Fruit fly (Drosophila melanogaster): ENCODE results near the gene CG17078.
A peak's percentile ranks its signal among the peaks of the same experiment; 100 is the strongest.

CG17078 gene

DNA sequence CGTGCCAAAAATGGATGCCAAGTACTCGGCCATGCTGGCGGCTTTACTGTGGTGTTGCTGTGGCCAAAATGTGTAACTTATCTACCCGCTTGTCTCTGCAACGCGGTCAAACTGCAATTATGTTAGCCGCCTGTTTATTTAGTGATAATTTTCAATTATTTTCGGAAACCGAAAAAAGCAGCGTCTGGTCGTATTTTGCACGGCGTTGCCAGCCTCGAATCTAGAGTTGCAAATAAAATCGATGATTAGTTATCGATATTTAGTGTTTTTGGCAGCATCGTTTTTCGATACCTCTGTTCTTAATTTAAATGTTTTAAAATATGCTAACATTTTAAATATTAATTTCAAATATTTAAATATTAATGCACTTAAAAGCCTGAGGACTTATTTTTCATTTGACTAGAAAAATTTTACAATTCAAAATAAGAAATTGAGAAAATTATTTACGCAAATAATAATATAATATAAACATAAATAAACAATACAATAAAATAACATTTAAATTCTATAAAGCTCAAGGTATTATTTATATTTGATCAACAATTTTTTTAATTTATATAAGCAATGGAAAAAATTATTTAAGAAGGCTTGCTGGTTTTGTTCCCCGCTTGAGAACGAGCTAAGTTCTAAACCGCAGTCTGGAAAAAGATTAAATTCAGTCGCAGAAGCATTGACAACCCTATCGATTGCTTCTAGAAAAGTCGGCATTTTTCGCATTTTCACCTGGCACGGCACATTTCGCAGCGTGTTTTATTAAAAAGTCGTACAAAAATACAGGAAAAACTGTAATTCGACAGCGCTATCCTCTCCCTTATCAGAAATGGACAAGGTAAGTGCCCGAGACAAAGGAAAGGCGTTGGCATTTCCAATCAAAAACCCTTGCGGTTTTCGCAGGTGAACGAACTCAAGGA, 16.7 kb upstream of the CG17078 start, which contains the start of the genes U2af38 and Stip1 (continued):
- TF ChIP-seq CG9797 (GFP tag; optimal IDR thresholded peaks at IDR 0.05): peak; percentile 38
- TF ChIP-seq h (optimal IDR thresholded peaks at IDR 0.05): no peak
- TF ChIP-seq Poxn (GFP tag; IDR thresholded peaks at IDR 0.05): no peak
- peak; percentile 55 for TF ChIP-seq CG17829 (tag; optimal IDR thresholded peaks at IDR 0.05)
- no peak for TF ChIP-seq Nf-YA (GFP tag; IDR thresholded peaks at IDR 0.05)
- peak; percentile 76 for TF ChIP-seq pita (GFP tag; optimal IDR thresholded peaks at IDR 0.05)
- TF ChIP-seq nom (GFP tag; optimal IDR thresholded peaks at IDR 0.05): peak; percentile 26
- TF ChIP-seq unc-4 (GFP tag; IDR thresholded peaks at IDR 0.05; ENCODE audit: partially characterized antibody): peak; percentile 76
- TF ChIP-seq CG3995 (GFP tag; optimal IDR thresholded peaks at IDR 0.05): no peak
- peak; percentile 2 for TF ChIP-seq CG8290 (GFP tag; optimal IDR thresholded peaks at IDR 0.05)
- peak in 1 of 2 experiments; percentile 20 for TF ChIP-seq CG8290 (tag; optimal IDR thresholded peaks at IDR 0.05)

- no peak for TF ChIP-seq al (GFP tag; IDR thresholded peaks at IDR 0.05)
- TF ChIP-seq bbx (GFP tag; IDR thresholded peaks at IDR 0.05; ENCODE audit: partially characterized antibody): 0 out of 2 replicates have a peak, but pooled peaks have one; percentile 38
- TF ChIP-seq CG15514 (GFP tag; optimal IDR thresholded peaks at IDR 0.05): peak; percentile 63
- peak; percentile 65; the same call in 1 of the 3 replicates for TF ChIP-seq CG34422 (GFP tag; IDR thresholded peaks at IDR 0.05)
- peak; percentile 27 for TF ChIP-seq HmgZ (tag; optimal IDR thresholded peaks at IDR 0.05)
- TF ChIP-seq Hmx (GFP tag; optimal IDR thresholded peaks at IDR 0.05): no peak
- peak in 1 of 2 experiments; percentile 82 for TF ChIP-seq crp (GFP tag; optimal IDR thresholded peaks at IDR 0.05)
- TF ChIP-seq CG2116 (GFP tag; optimal IDR thresholded peaks at IDR 0.05): peak; percentile 32
- no peak for TF ChIP-seq CG12104 (GFP tag; optimal IDR thresholded peaks at IDR 0.05)
- TF ChIP-seq E2f2 (GFP tag; IDR thresholded peaks at IDR 0.05): peak; percentile 91
- no peak for TF ChIP-seq Ets65A (GFP tag)
- peak; percentile 63 for TF ChIP-seq pzg (GFP tag; optimal IDR thresholded peaks at IDR 0.05)
- TF ChIP-seq Hand (GFP tag; optimal IDR thresholded peaks at IDR 0.05): no peak
- peak; percentile 44 for TF ChIP-seq CTCF (GFP tag; optimal IDR thresholded peaks at IDR 0.05)
- TF ChIP-seq Dll (GFP tag; IDR thresholded peaks at IDR 0.05; ENCODE audit: partially characterized antibody): peak; percentile 53; the same call in 1 of the 4 replicates
- peak; percentile 45 for TF ChIP-seq CG1603 (tag; optimal IDR thresholded peaks at IDR 0.05)
- TF ChIP-seq MESR4 (GFP tag; optimal IDR thresholded peaks at IDR 0.05): peak; percentile 41
- TF ChIP-seq bigmax (GFP tag; optimal IDR thresholded peaks at IDR 0.05): peak; percentile 94
- TF ChIP-seq chif (GFP tag; optimal IDR thresholded peaks at IDR 0.05): no peak
- TF ChIP-seq MBD-R2 (GFP tag; IDR thresholded peaks at IDR 0.05): peak; percentile 75
- TF ChIP-seq CG10366 (GFP tag; IDR thresholded peaks at IDR 0.05): no peak
- TF ChIP-seq CG9797 (GFP tag; optimal IDR thresholded peaks at IDR 0.05): peak; percentile 62
- TF ChIP-seq Med (GFP tag): peak; percentile 66
- TF ChIP-seq Pdp1 (GFP tag; optimal IDR thresholded peaks at IDR 0.05): peak in 1 of 2 experiments; percentile 97
- peak; percentile 76 for TF ChIP-seq gfzf (GFP tag; optimal IDR thresholded peaks at IDR 0.05)
- peak; percentile 10 for TF ChIP-seq BEAF-32 (GFP tag; optimal IDR thresholded peaks at IDR 0.05)
- TF ChIP-seq Myb (GFP tag; optimal IDR thresholded peaks at IDR 0.05): peak; percentile 13
- no peak for TF ChIP-seq CG1792 (GFP tag; optimal IDR thresholded peaks at IDR 0.05)
- peak; percentile 7 for TF ChIP-seq Sry-δ (GFP tag; optimal IDR thresholded peaks at IDR 0.05)
- peak; percentile 90 for TF ChIP-seq Dp (GFP tag; optimal IDR thresholded peaks at IDR 0.05)
Measured at dm6 chr2L:292301-292700, 14.3 kb upstream of the CG17078 start, which contains the start of gene CG11562. CG11562 (plus strand) TSS chr2L:292419.
